Worm (Caenorhabditis elegans) whole organism, L4/young adult: Measurements from ENCODE around the gene T16G12.1.

Source experiments
- W03F9.2 ChIP-seq: fragments of 150-350 bp; optimal IDR thresholded peaks from 2 replicates; lab custom pipeline; 2014; ENCODE audit warnings: missing biosample characterization, missing genetic modification characterization
- dao-5 ChIP-seq: sonication (generic microtip); optimal IDR thresholded peaks from 2 replicates; lab custom pipeline; 2016; ENCODE audit warnings: missing genotype, missing genetic modification characterization, moderate library complexity, missing compliant biosample characterization
- him-1 ChIP-seq: sonication (generic microtip); optimal IDR thresholded peaks from 2 replicates; lab custom pipeline; 2016; ENCODE audit warnings: missing genotype, missing genetic modification reagents, missing genetic modification characterization, missing compliant biosample characterization

DNA sequence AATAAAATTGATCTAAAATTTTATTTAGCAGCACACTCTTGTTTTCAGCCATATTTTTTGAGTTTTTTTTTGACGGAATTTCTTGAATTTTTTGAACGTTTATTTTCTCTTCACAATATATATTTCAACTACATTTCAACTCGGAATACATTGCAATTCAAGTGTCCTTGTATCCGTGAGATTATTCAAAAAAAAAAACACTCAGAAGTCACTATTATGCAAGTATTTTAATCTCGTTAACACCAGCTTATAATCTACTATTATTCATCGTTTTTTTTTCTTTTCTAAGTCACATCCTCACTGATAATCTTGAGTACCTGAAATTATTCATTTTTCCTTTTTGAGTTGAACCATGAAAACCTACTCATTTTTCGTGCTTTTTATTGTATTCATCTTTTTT, 26.2 kb downstream of the T16G12.1 start, which contains the start of gene ins-21:
- TF ChIP-seq dao-5 (tag; lab: Kevin White, UChicago) (no peak), him-1 (tag; lab: Kevin White, UChicago) (no peak), W03F9.2 (no peak)
